Worm (Caenorhabditis elegans): ENCODE results near the gene mif-4.

ce11 chrIV:6333915-6334314 lies 1.9 kb downstream of the mif-4 start, which contains the start of gene blos-2:
- TF ChIP-seq mxl-2 (GFP tag; conservative IDR thresholded peaks at IDR 0.05) (no peak), ZK546.5 (tag; optimal IDR thresholded peaks at IDR 0.05) (no peak), unc-39 (tag; optimal IDR thresholded peaks at IDR 0.05) (no peak), F49E8.2 (tag; optimal IDR thresholded peaks at IDR 0.05; ENCODE audit: borderline replicate concordance) (no peak), lin-13 (GFP tag; optimal IDR thresholded peaks at IDR 0.05) (no peak), nhr-11 (tag; optimal IDR thresholded peaks at IDR 0.05) (no peak), lin-1 (GFP tag; IDR thresholded peaks at IDR 0.05) (no peak), lim-7 (GFP tag; IDR thresholded peaks at IDR 0.05) (no peak), unc-62 (GFP tag; optimal IDR thresholded peaks at IDR 0.05 in 1 of 2) (no peak), unc-62 (tag; optimal IDR thresholded peaks at IDR 0.05) (no peak), daf-19 (GFP tag; conservative IDR thresholded peaks at IDR 0.05) (no peak)
